Fruit fly (Drosophila melanogaster) whole organism, pupa: ENCODE data around the gene CG2865.

Source experiments
- CG12605 ChIP-seq: fragments of 200-800 bp; sonication (Bioruptor generic); IDR thresholded peaks from 2 replicates; pipeline ENCODE4 v1.3.6; 2022; ENCODE audit warnings: missing biosample characterization, missing genetic modification characterization
- CG14655 ChIP-seq: fragments of 200-800 bp; sonication (Bioruptor generic); optimal IDR thresholded peaks from 3 replicates; lab custom pipeline; 2017; ENCODE audit warnings: mild to moderate bottlenecking, missing biosample characterization, missing genetic modification reagents, missing genetic modification characterization
- CG15710 ChIP-seq: fragments of 200-800 bp; sonication (Bioruptor generic); optimal IDR thresholded peaks from 2 replicates; lab custom pipeline; 2018; ENCODE audit warnings: missing biosample characterization, mild to moderate bottlenecking, missing genetic modification characterization, moderate library complexity
- CG32121 ChIP-seq: fragments of 200-800 bp; sonication (Bioruptor generic); IDR thresholded peaks from 2 replicates; pipeline ENCODE4 v1.3.6; 2022; ENCODE audit warnings: missing biosample characterization, missing genetic modification characterization
- CG34367 ChIP-seq: fragments of 200-800 bp; sonication (Bioruptor generic); optimal IDR thresholded peaks from 2 replicates; lab custom pipeline; 2018; ENCODE audit warnings: missing biosample characterization, mild to moderate bottlenecking, missing genetic modification characterization
- CG8159 ChIP-seq: fragments of 200-800 bp; sonication (Bioruptor generic); optimal IDR thresholded peaks from 3 replicates; lab custom pipeline; 2018; ENCODE audit warnings: missing biosample characterization, mild to moderate bottlenecking, missing genetic modification characterization, moderate library complexity
- CG8301 ChIP-seq: fragments of 200-800 bp; sonication (Bioruptor generic); optimal IDR thresholded peaks from 2 replicates; lab custom pipeline; 2018; ENCODE audit warnings: missing biosample characterization, mild to moderate bottlenecking, missing genetic modification characterization
- CG9948 ChIP-seq: fragments of 200-800 bp; sonication (Bioruptor generic); optimal IDR thresholded peaks from 2 replicates; lab custom pipeline; 2018; ENCODE audit warnings: missing biosample characterization, mild to moderate bottlenecking, missing genetic modification characterization, moderate library complexity
- EcR ChIP-seq: fragments of 200-800 bp; sonication (Bioruptor generic); optimal IDR thresholded peaks from 3 replicates; lab custom pipeline; 2019; ENCODE audit warnings: missing biosample characterization, missing genetic modification characterization, mild to moderate bottlenecking, moderate library complexity, missing genetic modification reagents
- Ets98B ChIP-seq: fragments of 200-800 bp; sonication (Bioruptor generic); IDR thresholded peaks from 2 replicates; pipeline ENCODE4 v1.3.6; 2022; ENCODE audit warnings: missing biosample characterization, missing genetic modification characterization
- Pif1A ChIP-seq: fragments of 200-800 bp; sonication (Bioruptor generic); optimal IDR thresholded peaks from 3 replicates; lab custom pipeline; 2016; ENCODE audit warnings: missing biosample characterization, missing genetic modification characterization
- Pif1B ChIP-seq: fragments of 200-800 bp; sonication (Bioruptor generic); optimal IDR thresholded peaks from 3 replicates; lab custom pipeline; 2016; ENCODE audit warnings: missing biosample characterization, missing genetic modification characterization
- Snoo ChIP-seq: fragments of 200-800 bp; sonication (Bioruptor generic); optimal IDR thresholded peaks from 3 replicates; lab custom pipeline; 2017; ENCODE audit warnings: missing biosample characterization, mild to moderate bottlenecking, missing genetic modification characterization, inconsistent platforms
- fd96Ca ChIP-seq: fragments of 200-800 bp; sonication (Bioruptor generic); IDR thresholded peaks from 3 replicates; pipeline ENCODE4 v1.3.6; 2022; ENCODE audit warnings: missing biosample characterization, missing genetic modification characterization

- TF ChIP-seq fd96Ca (no peak), Pif1B (no peak), CG34367 (tag; lab: Kevin White, UChicago) (no peak), Ets98B (GFP tag; lab: Robert Waterston, UW) (peak; percentile 19; the same call in 1 of the 2 replicates), Pif1A (GFP tag; lab: Kevin White, UChicago) (no peak), CG8301 (tag; lab: Kevin White, UChicago) (no peak), CG14655 (no peak), CG8159 (tag; lab: Kevin White, UChicago) (no peak), EcR (GFP tag; lab: Kevin White, UChicago) (peak; percentile 92), Snoo (no peak), CG12605 (GFP tag; lab: Robert Waterston, UW) (peak; percentile 33; the same call in 1 of the 2 replicates), CG32121 (GFP tag; lab: Robert Waterston, UW) (peak; percentile 12; the same call in 1 of the 2 replicates), CG9948 (no peak), CG15710 (tag; lab: Kevin White, UChicago) (no peak)
Observed at dm6 chrX:2305842-2306300, 12.7 kb upstream of the CG2865 start.
